Fruit fly (Drosophila melanogaster): ENCODE results near the gene Lint-O.

- TF ChIP-seq pan (optimal IDR thresholded peaks at IDR 0.05) (no peak), EcR (GFP tag; optimal IDR thresholded peaks at IDR 0.05) (no peak), psq (optimal IDR thresholded peaks at IDR 0.05) (no peak), CG8478 (optimal IDR thresholded peaks at IDR 0.05) (no peak), usp (GFP tag; optimal IDR thresholded peaks at IDR 0.05) (no peak), Dll (optimal IDR thresholded peaks at IDR 0.05) (no peak)
Measured at dm6 chrX:2749693-2750092, 51.2 kb downstream of the Lint-O start.
